Worm (Caenorhabditis elegans) whole organism, young adult: ENCODE results near the gene sri-61.

Source experiments
- B0261.1 ChIP-seq: sonication (generic microtip); optimal IDR thresholded peaks from 2 replicates; lab custom pipeline; 2016; ENCODE audit warnings: mild to moderate bottlenecking, missing genetic modification characterization, moderate library complexity, missing compliant biosample characterization
- C06A6.2 ChIP-seq: fragments of 200-800 bp; sonication (Bioruptor generic); conservative IDR thresholded peaks from 2 replicates; pipeline ENCODE4 v1.3.6; 2022; ENCODE audit warnings: missing genetic modification characterization, missing compliant biosample characterization
- F57A8.1 ChIP-seq: fragments of 200-800 bp; sonication (Bioruptor generic); optimal IDR thresholded peaks from 2 replicates; lab custom pipeline; 2018; ENCODE audit warnings: mild to moderate bottlenecking, missing genetic modification characterization, moderate library complexity, missing compliant biosample characterization
- hmg-1.2 ChIP-seq: fragments of 200-800 bp; sonication (Bioruptor generic); IDR thresholded peaks from 2 replicates; pipeline ENCODE4 v1.3.6; 2022; ENCODE audit warnings: missing genetic modification reagents, missing genetic modification characterization, missing compliant biosample characterization

Gene sri-61

ce11 chrII:2649015-2649414 is 51.1 kb downstream of the sri-61 start:
- no peak for TF ChIP-seq F57A8.1 (GFP tag; lab: Kevin White, UChicago)
- TF ChIP-seq hmg-1.2 = peak; percentile 28; the same call in 1 of the 2 replicates
- 0 out of 2 replicates have a peak, but pooled peaks have one; percentile 16 for TF ChIP-seq C06A6.2 (GFP tag; lab: Robert Waterston, UW)
- no peak for TF ChIP-seq B0261.1 (tag; lab: Kevin White, UChicago)
